Fruit fly (Drosophila melanogaster) whole organism, wandering third instar larva: ENCODE data around the gene CG13024.

Source experiments
- Abd-B ChIP-seq: fragments of >200 bp; optimal IDR thresholded peaks from 2 replicates; lab custom pipeline; 2017; ENCODE audit warnings: missing biosample characterization, missing genetic modification characterization
- CG32264 ChIP-seq: fragments of 200-800 bp; sonication (Bioruptor generic); optimal IDR thresholded peaks from 2 replicates; lab custom pipeline; 2016; ENCODE audit warnings: missing biosample characterization, missing genetic modification characterization
- CG9705 ChIP-seq: fragments of 200-800 bp; sonication (Bioruptor generic); optimal IDR thresholded peaks from 2 replicates; lab custom pipeline; 2018; ENCODE audit warnings: missing biosample characterization, mild to moderate bottlenecking, missing genetic modification characterization
- CrebA ChIP-seq: fragments of 200-800 bp; sonication (Bioruptor generic); optimal IDR thresholded peaks from 2 replicates; lab custom pipeline; 2016; ENCODE audit warnings: missing biosample characterization, mild to moderate bottlenecking, missing genetic modification characterization, borderline replicate concordance
- Dfd ChIP-seq: fragments of >200 bp; optimal IDR thresholded peaks from 2 replicates; lab custom pipeline; 2017; ENCODE audit warnings: missing biosample characterization, missing genetic modification characterization
- Dif ChIP-seq: fragments of 200-275, 200-300 bp; sonication (Bioruptor generic); optimal IDR thresholded peaks from 2 replicates; lab custom pipeline; 2018; ENCODE audit warnings: missing biosample characterization, missing genetic modification characterization; ENCODE audit not compliant: partially characterized antibody
- GATAd ChIP-seq: sonication (Bioruptor generic); optimal IDR thresholded peaks from 2 replicates; lab custom pipeline; 2016; ENCODE audit warnings: missing biosample characterization, missing genetic modification characterization
- HLH106 ChIP-seq: fragments of 200-800 bp; optimal IDR thresholded peaks from 3 replicates; lab custom pipeline; 2019; ENCODE audit warnings: missing biosample characterization, mild to moderate bottlenecking, missing genetic modification characterization, moderate library complexity
- Hnf4 ChIP-seq: fragments of 200-800 bp; sonication (Bioruptor generic); optimal IDR thresholded peaks from 2 replicates; lab custom pipeline; 2016; ENCODE audit warnings: missing biosample characterization, mild to moderate bottlenecking, missing genetic modification characterization
- Hr78 ChIP-seq: fragments of >200 bp; optimal IDR thresholded peaks from 2 replicates; lab custom pipeline; 2017; ENCODE audit warnings: missing biosample characterization, missing genetic modification characterization
- Hr83 ChIP-seq: fragments of 200-300 bp; sonication (Bioruptor generic); optimal IDR thresholded peaks from 2 replicates; lab custom pipeline; 2016; ENCODE audit warnings: missing biosample characterization, mild to moderate bottlenecking, missing genetic modification characterization, moderate library complexity; ENCODE audit not compliant: poor library complexity, severe bottlenecking
- Jra ChIP-seq: sonication (Bioruptor generic); optimal IDR thresholded peaks from 2 replicates; lab custom pipeline; 2016; ENCODE audit warnings: missing biosample characterization, missing genetic modification characterization
- Mio ChIP-seq: sonication (Bioruptor generic); optimal IDR thresholded peaks from 2 replicates; lab custom pipeline; 2016; ENCODE audit warnings: missing biosample characterization, missing genetic modification characterization
- Myc ChIP-seq: fragments of >200 bp; optimal IDR thresholded peaks from 2 replicates; lab custom pipeline; 2017
- N ChIP-seq: fragments of >200 bp; optimal IDR thresholded peaks from 2 replicates; lab custom pipeline; 2018; ENCODE audit warnings: missing biosample characterization, missing external identifiers, missing genetic modification characterization
- OdsH ChIP-seq: fragments of 200-800 bp; sonication (Bioruptor generic); optimal IDR thresholded peaks from 2 replicates; lab custom pipeline; 2016; ENCODE audit warnings: missing biosample characterization, mild to moderate bottlenecking, missing genetic modification characterization
- Rel ChIP-seq, 2 experiments: fragments of 200-800 bp; sonication (Bioruptor generic) in 1 of 2; optimal IDR thresholded peaks; 2 replicates in 1 of 2; 3 replicates in 1 of 2; lab custom pipeline; 2016 to 2019; ENCODE audit warnings: mild to moderate bottlenecking in 2 of 2, missing biosample characterization in 2 of 2, missing genetic modification characterization in 2 of 2, moderate library complexity in 1 of 2
- Sp1 ChIP-seq: fragments of 200-800 bp; sonication (Bioruptor generic); optimal IDR thresholded peaks from 3 replicates; lab custom pipeline; 2019; ENCODE audit warnings: missing biosample characterization, mild to moderate bottlenecking, missing genetic modification characterization, moderate library complexity
- Vsx2 ChIP-seq: fragments of 200-300, 225-300 bp; sonication (Bioruptor generic); optimal IDR thresholded peaks from 2 replicates; lab custom pipeline; 2018; ENCODE audit warnings: missing biosample characterization, missing genetic modification characterization; ENCODE audit not compliant: partially characterized antibody
- br ChIP-seq: fragments of 200-800 bp; sonication (Bioruptor generic); optimal IDR thresholded peaks from 2 replicates; lab custom pipeline; 2016; ENCODE audit warnings: missing biosample characterization, missing genetic modification characterization
- brk ChIP-seq: fragments of 200-800 bp; sonication (Bioruptor generic); optimal IDR thresholded peaks from 2 replicates; lab custom pipeline; 2016; ENCODE audit warnings: missing biosample characterization, mild to moderate bottlenecking, missing genetic modification characterization
- dl ChIP-seq, 2 experiments: fragments of 175-275, 200-275 bp in 1 of 2; fragments of 200-275 bp in 1 of 2; sonication (Bioruptor generic); optimal IDR thresholded peaks; lab custom pipeline; 2018; ENCODE audit warnings: mild to moderate bottlenecking in 2 of 2, missing biosample characterization in 2 of 2, missing genetic modification characterization in 2 of 2, moderate library complexity in 2 of 2; ENCODE audit not compliant: partially characterized antibody in 2 of 2, insufficient read depth in 1 of 2
- dmrt93B ChIP-seq: fragments of 200-800 bp; sonication (Bioruptor generic); optimal IDR thresholded peaks from 2 replicates; lab custom pipeline; 2018; ENCODE audit warnings: missing biosample characterization, mild to moderate bottlenecking, missing genetic modification characterization
- dsf ChIP-seq: sonication (Bioruptor generic); optimal IDR thresholded peaks from 2 replicates; lab custom pipeline; 2016; ENCODE audit warnings: missing biosample characterization, missing genetic modification characterization, borderline replicate concordance
- ey ChIP-seq: fragments of 200-800 bp; sonication (Bioruptor generic); optimal IDR thresholded peaks from 2 replicates; lab custom pipeline; 2016; ENCODE audit warnings: missing biosample characterization, missing genetic modification characterization
- foxo ChIP-seq, 2 experiments: fragments of 200-800 bp; sonication (Bioruptor generic); optimal IDR thresholded peaks; 2 replicates in 1 of 2; 3 replicates in 1 of 2; lab custom pipeline; 2016 to 2017; ENCODE audit warnings: missing biosample characterization in 2 of 2, missing genetic modification characterization in 2 of 2
- fru ChIP-seq: fragments of 200-800 bp; sonication (Bioruptor generic); optimal IDR thresholded peaks from 3 replicates; lab custom pipeline; 2016; ENCODE audit warnings: missing biosample characterization, mild to moderate bottlenecking, missing genetic modification characterization
- h ChIP-seq: fragments of 200-800 bp; sonication (Bioruptor generic); optimal IDR thresholded peaks from 3 replicates; lab custom pipeline; 2016; ENCODE audit warnings: missing biosample characterization, mild to moderate bottlenecking, missing genetic modification characterization
- jim ChIP-seq: fragments of 175-275, 200-325 bp; sonication (Bioruptor generic); optimal IDR thresholded peaks from 2 replicates; lab custom pipeline; 2016; ENCODE audit warnings: missing biosample characterization, mild to moderate bottlenecking, missing genetic modification characterization
- lola ChIP-seq: fragments of >200 bp; optimal IDR thresholded peaks from 2 replicates; lab custom pipeline; 2017; ENCODE audit warnings: missing biosample characterization, missing genetic modification characterization
- pan ChIP-seq: fragments of >200 bp; optimal IDR thresholded peaks from 2 replicates; lab custom pipeline; 2017
- psq ChIP-seq: fragments of 200-800 bp; sonication (Bioruptor generic); optimal IDR thresholded peaks from 3 replicates; lab custom pipeline; 2017; ENCODE audit warnings: missing biosample characterization, mild to moderate bottlenecking, missing genetic modification characterization, moderate library complexity
- rgr ChIP-seq: fragments of 200-800 bp; sonication (Bioruptor generic); optimal IDR thresholded peaks from 3 replicates; lab custom pipeline; 2016; ENCODE audit warnings: missing biosample characterization, mild to moderate bottlenecking, missing genetic modification characterization
- sage ChIP-seq: fragments of 200-800 bp; sonication (Bioruptor generic); optimal IDR thresholded peaks from 2 replicates; lab custom pipeline; 2016; ENCODE audit warnings: missing biosample characterization, mild to moderate bottlenecking, missing genetic modification characterization
- sv ChIP-seq: fragments of 200-800 bp; sonication (Bioruptor generic); optimal IDR thresholded peaks from 3 replicates; lab custom pipeline; 2016; ENCODE audit warnings: missing biosample characterization, missing genetic modification characterization
- tai ChIP-seq: sonication (Bioruptor generic); optimal IDR thresholded peaks from 2 replicates; lab custom pipeline; 2016; ENCODE audit warnings: missing biosample characterization, missing genetic modification characterization
- usp ChIP-seq: fragments of >200 bp; optimal IDR thresholded peaks from 2 replicates; lab custom pipeline; 2017; ENCODE audit warnings: missing biosample characterization, missing genetic modification characterization
- woc ChIP-seq: sonication (Bioruptor generic); optimal IDR thresholded peaks from 2 replicates; lab custom pipeline; 2016; ENCODE audit warnings: missing biosample characterization, mild to moderate bottlenecking, missing genetic modification characterization

CG13024 gene

DNA sequence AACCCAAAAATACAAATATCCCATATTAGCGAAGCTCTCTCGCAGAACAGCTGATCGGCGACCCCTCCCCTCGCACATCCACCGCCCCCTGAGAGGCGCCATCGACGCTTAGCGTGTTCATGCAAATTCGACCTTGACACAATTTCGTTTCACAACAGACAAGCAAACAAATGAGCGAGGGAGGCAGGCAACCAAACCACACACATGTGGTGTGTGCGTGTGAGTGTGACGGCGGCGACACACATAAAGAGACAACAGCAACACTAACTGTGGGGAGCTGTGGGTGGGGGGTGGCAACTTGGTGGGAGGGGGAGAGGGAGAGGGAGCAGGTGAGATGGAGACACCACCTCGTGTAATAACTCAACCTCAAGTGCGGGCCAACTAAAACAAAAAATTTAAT is 4.1 kb downstream of the CG13024 start:
- TF ChIP-seq Dif (GFP tag; lab: Kevin White, UChicago), result no peak
- TF ChIP-seq psq, result no peak

DNA sequence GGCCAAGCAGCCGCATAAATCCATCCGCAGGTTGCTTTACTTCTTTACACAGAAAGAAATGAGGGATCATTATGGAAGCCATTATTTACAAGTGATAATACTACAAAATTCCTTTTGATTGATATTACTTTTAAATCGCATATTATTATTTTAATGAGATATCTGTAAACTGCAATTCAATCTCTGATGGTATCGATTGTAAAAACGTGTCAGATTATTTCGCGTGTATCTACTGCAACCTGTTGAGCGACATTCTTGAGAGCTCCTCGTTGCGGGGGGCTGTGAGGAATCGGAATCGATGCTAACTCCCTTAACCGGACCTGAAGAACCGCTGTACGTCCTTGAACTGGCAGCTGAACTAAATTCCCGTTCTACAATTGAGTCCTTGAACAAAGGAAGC is 10.8 kb downstream of the CG13024 start:
- peak; percentile 81 for TF ChIP-seq psq
- no peak for TF ChIP-seq Dfd (GFP tag; lab: Kevin White, UChicago)
- TF ChIP-seq Rel (GFP tag; optimal IDR thresholded peaks at IDR 0.05; lab: Kevin White, UChicago), result peak; percentile 65
- peak; percentile 62 for TF ChIP-seq Rel (tag; optimal IDR thresholded peaks at IDR 0.05; lab: Kevin White, UChicago)
- peak; percentile 52 to 76 for TF ChIP-seq foxo (GFP tag; optimal IDR thresholded peaks at IDR 0.05; lab: Kevin White, UChicago)
- no peak for TF ChIP-seq Myc (lab: Kevin White, UChicago)
- TF ChIP-seq sage (GFP tag; lab: Kevin White, UChicago), result peak; percentile 74
- TF ChIP-seq GATAd, result peak; percentile 5
- peak; percentile 68 for TF ChIP-seq tai
- peak; percentile 91 for TF ChIP-seq rgr
- TF ChIP-seq pan (lab: Kevin White, UChicago), result no peak
- TF ChIP-seq usp (GFP tag; lab: Kevin White, UChicago), result no peak
- TF ChIP-seq Vsx2 (GFP tag; lab: Kevin White, UChicago), result peak; percentile 61
- TF ChIP-seq fru (GFP tag; lab: Kevin White, UChicago), result peak; percentile 91
- TF ChIP-seq CrebA, result peak; percentile 47
- peak; percentile 93 for TF ChIP-seq Sp1
- no peak for TF ChIP-seq Hr83 (GFP tag; lab: Kevin White, UChicago)
- peak; percentile 46 for TF ChIP-seq Jra (GFP tag; lab: Kevin White, UChicago)
- TF ChIP-seq Dif (GFP tag; lab: Kevin White, UChicago), result peak; percentile 30
- TF ChIP-seq br (GFP tag; lab: Kevin White, UChicago), result peak; percentile 86
- TF ChIP-seq Hnf4 (GFP tag; lab: Kevin White, UChicago), result peak; percentile 82
- TF ChIP-seq Mio (GFP tag; lab: Kevin White, UChicago), result no peak
- TF ChIP-seq CG32264 (GFP tag; lab: Kevin White, UChicago), result peak; percentile 64
- peak; percentile 89 for TF ChIP-seq OdsH (GFP tag; lab: Kevin White, UChicago)
- TF ChIP-seq ey (GFP tag; lab: Kevin White, UChicago), result peak; percentile 90
- TF ChIP-seq N (GFP tag; lab: Kevin White, UChicago), result no peak
- TF ChIP-seq woc (GFP tag; lab: Kevin White, UChicago), result peak; percentile 78
- no peak for TF ChIP-seq dl (GFP tag; optimal IDR thresholded peaks at IDR 0.05; lab: Kevin White, UChicago; ENCODE audit: insufficient read depth in 1 of 2, partially characterized antibody in 2 of 2)
- TF ChIP-seq sv (GFP tag; lab: Kevin White, UChicago), result no peak
- no peak for TF ChIP-seq Abd-B
- peak; percentile 90 for TF ChIP-seq h
- TF ChIP-seq HLH106 (tag; lab: Kevin White, UChicago), result peak; percentile 80
- TF ChIP-seq jim (GFP tag; lab: Kevin White, UChicago), result no peak
- TF ChIP-seq dsf (GFP tag; lab: Kevin White, UChicago), result peak; percentile 2
- TF ChIP-seq Hr78 (GFP tag; lab: Kevin White, UChicago), result no peak
- peak; percentile 68 for TF ChIP-seq dmrt93B (GFP tag; lab: Kevin White, UChicago)
- TF ChIP-seq brk (GFP tag; lab: Kevin White, UChicago), result peak; percentile 82
- TF ChIP-seq lola, result no peak
- TF ChIP-seq CG9705 (GFP tag; lab: Kevin White, UChicago), result peak; percentile 76

DNA sequence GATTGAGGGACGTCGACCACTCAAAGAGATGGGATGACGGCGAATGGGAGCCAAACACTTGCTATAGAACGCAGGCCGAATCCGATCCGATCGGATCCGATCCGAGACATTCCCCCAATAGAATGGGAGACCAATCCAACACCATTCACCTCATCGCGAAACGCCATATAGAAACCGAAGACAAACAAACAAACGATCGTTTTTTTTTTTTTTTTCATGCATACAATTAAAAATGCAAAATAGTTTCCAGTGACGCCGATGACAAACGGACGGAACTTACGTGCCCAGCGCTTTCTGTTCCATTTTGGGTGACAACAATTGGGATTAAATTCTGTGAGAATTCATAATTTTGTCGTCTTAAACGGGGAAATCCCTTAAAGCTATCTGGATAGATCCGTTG is 14.9 kb downstream of the CG13024 start:
- TF ChIP-seq Hr78 (GFP tag; lab: Kevin White, UChicago) (no peak), OdsH (GFP tag; lab: Kevin White, UChicago) (no peak), rgr (no peak), tai (no peak), dl (GFP tag; optimal IDR thresholded peaks at IDR 0.05; lab: Kevin White, UChicago; ENCODE audit: insufficient read depth in 1 of 2, partially characterized antibody in 2 of 2) (no peak), brk (GFP tag; lab: Kevin White, UChicago) (no peak), usp (GFP tag; lab: Kevin White, UChicago) (no peak), Vsx2 (GFP tag; lab: Kevin White, UChicago) (no peak), Sp1 (no peak), Rel (GFP tag; optimal IDR thresholded peaks at IDR 0.05; lab: Kevin White, UChicago) (no peak), Rel (tag; optimal IDR thresholded peaks at IDR 0.05; lab: Kevin White, UChicago) (no peak), Hr83 (GFP tag; lab: Kevin White, UChicago) (no peak), sage (GFP tag; lab: Kevin White, UChicago) (no peak), sv (GFP tag; lab: Kevin White, UChicago) (no peak), Hnf4 (GFP tag; lab: Kevin White, UChicago) (no peak), N (GFP tag; lab: Kevin White, UChicago) (no peak)
